Worm (Caenorhabditis elegans) whole organism, L4 larva: ENCODE measurements around the gene C28F5.1.

Experiments used
- D1046.2 ChIP-seq: fragments of 200-800 bp; sonication (Bioruptor generic); IDR thresholded peaks from 2 replicates; pipeline ENCODE4 v1.3.6; 2022; ENCODE audit warnings: missing genetic modification characterization, missing compliant biosample characterization
- F10B5.3 ChIP-seq: sonication (generic microtip); optimal IDR thresholded peaks from 2 replicates; lab custom pipeline; 2016; ENCODE audit warnings: mild to moderate bottlenecking, missing genetic modification characterization, missing compliant biosample characterization
- F37D6.2 ChIP-seq: sonication (generic microtip); optimal IDR thresholded peaks from 2 replicates; lab custom pipeline; 2016; ENCODE audit warnings: mild to moderate bottlenecking, missing genetic modification characterization, missing compliant biosample characterization
- F44E2.7 ChIP-seq: fragments of 200-800 bp; sonication (Bioruptor generic); IDR thresholded peaks from 2 replicates; pipeline ENCODE4 v2.1.2; 2022; ENCODE audit warnings: missing genetic modification characterization, missing compliant biosample characterization
- F49E8.2 ChIP-seq: sonication (generic microtip); optimal IDR thresholded peaks from 2 replicates; lab custom pipeline; 2016; ENCODE audit warnings: missing compliant biosample characterization, mild to moderate bottlenecking, missing genetic modification characterization, borderline replicate concordance
- T20F7.1 ChIP-seq: fragments of 200-800 bp; sonication (Bioruptor generic); optimal IDR thresholded peaks from 2 replicates; lab custom pipeline; 2018; ENCODE audit warnings: mild to moderate bottlenecking, missing genetic modification characterization, missing compliant biosample characterization
- T26A8.4 ChIP-seq: fragments of 200-800 bp; sonication (Bioruptor generic); IDR thresholded peaks from 2 replicates; pipeline ENCODE4 v1.3.6; 2022; ENCODE audit warnings: missing genetic modification characterization, missing compliant biosample characterization
- ZK546.5 ChIP-seq, 2 experiments: sonication (generic microtip); optimal IDR thresholded peaks; 2 replicates each; lab custom pipeline; 2017; ENCODE audit warnings: missing biosample characterization in 2 of 2, missing genetic modification characterization in 2 of 2
- ama-1 ChIP-seq: fragments of 150-350 bp; optimal IDR thresholded peaks from 2 replicates; lab custom pipeline; 2014; ENCODE audit warnings: inconsistent platforms, mixed read lengths
- arid-1 ChIP-seq: fragments of 200-800 bp; sonication (Bioruptor generic); conservative IDR thresholded peaks from 2 replicates; pipeline ENCODE4 v1.3.6; 2022; ENCODE audit warnings: missing genetic modification reagents, missing genetic modification characterization, missing compliant biosample characterization
- attf-4 ChIP-seq: sonication (generic microtip); optimal IDR thresholded peaks from 3 replicates; lab custom pipeline; 2017; ENCODE audit warnings: missing biosample characterization, missing genetic modification characterization
- ceh-20 ChIP-seq: fragments of 200-800 bp; sonication (Bioruptor generic); IDR thresholded peaks from 2 replicates; pipeline ENCODE4 v1.3.6; 2022; ENCODE audit warnings: missing genetic modification reagents, missing genetic modification characterization, missing compliant biosample characterization
- ceh-44 ChIP-seq: fragments of 200-800 bp; sonication (Bioruptor generic); IDR thresholded peaks from 2 replicates; pipeline ENCODE4 v1.3.6; 2022; ENCODE audit warnings: missing genetic modification reagents, missing genetic modification characterization, missing compliant biosample characterization
- ces-1 ChIP-seq: fragments of 150-350 bp; sonication (generic microtip); optimal IDR thresholded peaks from 4 replicates; lab custom pipeline; 2014; ENCODE audit warnings: missing biosample characterization, missing genetic modification reagents, missing genetic modification characterization
- cey-2 ChIP-seq: sonication (generic microtip); optimal IDR thresholded peaks from 3 replicates; lab custom pipeline; 2017; ENCODE audit warnings: missing genetic modification characterization, mild to moderate bottlenecking, missing compliant biosample characterization, antibody characterized with exemption, borderline replicate concordance; ENCODE audit not compliant: insufficient read depth
- ctbp-1 ChIP-seq: fragments of 200-800 bp; sonication (Bioruptor generic); IDR thresholded peaks from 2 replicates; pipeline ENCODE4 v1.3.6; 2022; ENCODE audit warnings: missing genetic modification reagents, missing genetic modification characterization, missing compliant biosample characterization
- daf-12 ChIP-seq: fragments of 150-350 bp; optimal IDR thresholded peaks from 2 replicates; lab custom pipeline; 2014; ENCODE audit warnings: missing biosample characterization, missing genetic modification reagents, missing genetic modification characterization
- daf-16 ChIP-seq, 3 experiments: sonication (generic microtip); optimal IDR thresholded peaks; 2 replicates each; lab custom pipeline; 2016 to 2017; ENCODE audit warnings: missing genetic modification characterization in 3 of 3, missing genetic modification reagents in 3 of 3, mild to moderate bottlenecking in 2 of 3, missing compliant biosample characterization in 2 of 3, missing biosample characterization in 1 of 3, moderate library complexity in 1 of 3
- dpl-1 ChIP-seq: fragments of 150-350 bp; optimal IDR thresholded peaks from 2 replicates; lab custom pipeline; 2014; ENCODE audit warnings: missing biosample characterization, missing genetic modification reagents, missing genetic modification characterization
- duxl-1 ChIP-seq: sonication (generic microtip); optimal IDR thresholded peaks from 2 replicates; lab custom pipeline; 2016; ENCODE audit warnings: mild to moderate bottlenecking, missing genetic modification characterization, moderate library complexity, missing compliant biosample characterization; ENCODE audit not compliant: poor library complexity
- dve-1 ChIP-seq: sonication (generic microtip); optimal IDR thresholded peaks from 2 replicates; lab custom pipeline; 2017; ENCODE audit warnings: antibody characterized with exemption, mild to moderate bottlenecking, missing genetic modification characterization, missing compliant biosample characterization; ENCODE audit not compliant: insufficient read depth
- fkh-10 ChIP-seq: fragments of 150-350 bp; optimal IDR thresholded peaks from 2 replicates; lab custom pipeline; 2014; ENCODE audit warnings: missing biosample characterization, missing genetic modification reagents, missing genetic modification characterization
- fos-1 ChIP-seq: fragments of 150-350 bp; optimal IDR thresholded peaks from 2 replicates; lab custom pipeline; 2014; ENCODE audit warnings: missing biosample characterization, missing genetic modification characterization
- hmg-1.1 ChIP-seq: fragments of 200-800 bp; sonication (Bioruptor generic); IDR thresholded peaks from 2 replicates; pipeline ENCODE4 v1.3.6; 2022; ENCODE audit warnings: missing genetic modification reagents, missing genetic modification characterization, missing compliant biosample characterization
- lin-1 ChIP-seq: fragments of 200-800 bp; sonication (Bioruptor generic); IDR thresholded peaks from 2 replicates; pipeline ENCODE4 v1.3.6; 2022; ENCODE audit warnings: missing genetic modification reagents, missing genetic modification characterization, missing compliant biosample characterization
- lin-13 ChIP-seq: fragments of 150-350 bp; optimal IDR thresholded peaks from 2 replicates; lab custom pipeline; 2014; ENCODE audit warnings: missing biosample characterization, missing genetic modification reagents, missing genetic modification characterization
- lin-29 ChIP-seq: fragments of 200-800 bp; sonication (Bioruptor generic); IDR thresholded peaks from 2 replicates; pipeline ENCODE4 v1.3.6; 2022; ENCODE audit warnings: missing genetic modification reagents, missing genetic modification characterization, missing compliant biosample characterization
- lin-38 ChIP-seq: fragments of 200-800 bp; sonication (Bioruptor generic); IDR thresholded peaks from 2 replicates; pipeline ENCODE4 v1.3.6; 2022; ENCODE audit warnings: missing genetic modification reagents, missing genetic modification characterization, missing compliant biosample characterization
- lir-3 ChIP-seq: sonication (generic microtip); optimal IDR thresholded peaks from 2 replicates; lab custom pipeline; 2016; ENCODE audit warnings: mild to moderate bottlenecking, missing genetic modification characterization, missing compliant biosample characterization
- madf-5 ChIP-seq, 2 experiments: fragments of 200-800 bp; sonication (Bioruptor generic); IDR thresholded peaks; 2 replicates each; pipeline ENCODE4 v1.3.6; 2022; ENCODE audit warnings: missing compliant biosample characterization in 2 of 2, missing genetic modification characterization in 2 of 2
- mep-1 ChIP-seq: fragments of 150-350 bp; sonication (generic microtip); optimal IDR thresholded peaks from 3 replicates; lab custom pipeline; 2014; ENCODE audit warnings: missing biosample characterization, missing genetic modification characterization
- nhr-11 ChIP-seq: fragments of 150-350 bp; optimal IDR thresholded peaks from 2 replicates; lab custom pipeline; 2014; ENCODE audit warnings: missing biosample characterization, missing genetic modification characterization
- nhr-6 ChIP-seq: fragments of 150-350 bp; optimal IDR thresholded peaks from 2 replicates; lab custom pipeline; 2014; ENCODE audit warnings: missing biosample characterization, missing genetic modification characterization
- nhr-77 ChIP-seq: fragments of 150-350 bp; optimal IDR thresholded peaks from 2 replicates; lab custom pipeline; 2014; ENCODE audit warnings: missing biosample characterization, missing genetic modification characterization
- pha-4 ChIP-seq, 2 experiments: fragments of 150-350 bp in 1 of 2; fragments of 200-800 bp in 1 of 2; sonication (Bioruptor generic) in 1 of 2; IDR thresholded peaks in 1 of 2; optimal IDR thresholded peaks in 1 of 2; 2 replicates each; pipeline versions ENCODE4 v1.3.6 to Lab custom; 2014 to 2022; ENCODE audit warnings: missing genetic modification characterization in 2 of 2, missing genetic modification reagents in 2 of 2, missing biosample characterization in 1 of 2, missing compliant biosample characterization in 1 of 2
- php-3 ChIP-seq: fragments of 200-800 bp; sonication (Bioruptor generic); IDR thresholded peaks from 2 replicates; pipeline ENCODE4 v1.3.6; 2022; ENCODE audit warnings: missing genetic modification reagents, missing genetic modification characterization, missing compliant biosample characterization
- pqm-1 ChIP-seq: sonication (generic microtip); optimal IDR thresholded peaks from 2 replicates; lab custom pipeline; 2017; ENCODE audit warnings: missing biosample characterization, missing genetic modification characterization
- set-16 ChIP-seq: fragments of 200-800 bp; sonication (Bioruptor generic); IDR thresholded peaks from 2 replicates; pipeline ENCODE4 v1.3.6; 2022; ENCODE audit warnings: missing genetic modification reagents, missing genetic modification characterization, missing compliant biosample characterization
- spr-1 ChIP-seq: sonication (generic microtip); optimal IDR thresholded peaks from 2 replicates; lab custom pipeline; 2016; ENCODE audit warnings: mild to moderate bottlenecking, missing genetic modification characterization, missing compliant biosample characterization
- tra-1 ChIP-seq: fragments of 200-800 bp; sonication (Bioruptor generic); IDR thresholded peaks from 2 replicates; pipeline ENCODE4 v1.3.6; 2022; ENCODE audit warnings: missing genetic modification reagents, missing genetic modification characterization, missing compliant biosample characterization
- unc-62 ChIP-seq, 3 experiments: fragments of 150-350 bp in 1 of 3; sonication (generic microtip); optimal IDR thresholded peaks in 2 of 3; peaks in 1 of 3; 1 replicate in 1 of 3; 2 replicates in 2 of 3; lab custom pipeline; 2014 to 2017; ENCODE audit warnings: missing biosample characterization in 3 of 3, missing genetic modification characterization in 3 of 3, missing genetic modification reagents in 3 of 3, missing genotype in 1 of 3
- zfp-2 ChIP-seq: sonication (generic microtip); optimal IDR thresholded peaks from 2 replicates; lab custom pipeline; 2016; ENCODE audit warnings: mild to moderate bottlenecking, missing genetic modification characterization, missing compliant biosample characterization
- zip-11 ChIP-seq: fragments of 200-800 bp; sonication (Bioruptor generic); IDR thresholded peaks from 2 replicates; pipeline ENCODE4 v1.3.6; 2022; ENCODE audit warnings: missing genetic modification characterization, missing compliant biosample characterization

The C28F5.1 gene

DNA sequence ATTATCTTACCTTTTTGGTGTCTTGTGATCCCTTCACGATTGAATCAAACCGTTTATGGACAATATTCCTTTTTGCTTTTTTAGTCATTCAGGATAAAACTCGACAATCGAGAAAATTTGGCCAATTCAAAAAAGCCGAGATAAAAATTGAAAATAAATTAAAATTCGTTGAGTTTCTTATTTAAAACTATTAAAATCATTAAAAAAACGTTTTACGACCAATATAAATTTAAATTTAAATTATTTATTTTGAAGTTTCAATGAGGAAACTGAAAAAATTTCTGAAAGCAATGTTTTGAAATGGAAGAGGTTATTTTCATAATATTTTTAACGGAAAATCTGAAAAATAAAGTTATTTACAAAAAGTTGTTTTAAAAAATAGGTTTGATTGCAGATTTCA is 18.2 kb downstream of the C28F5.1 start, which contains the start of gene ZK1290.15:
ZK1290.15 (plus strand) TSS at position 301 of the 400 bp plus-strand sequence.
- TF ChIP-seq daf-16 (GFP tag; optimal IDR thresholded peaks at IDR 0.05; lab: Kevin White, UChicago) (no peak), daf-16 (tag; optimal IDR thresholded peaks at IDR 0.05; lab: Kevin White, UChicago) (no peak), cey-2 (tag; lab: Kevin White, UChicago) (no peak), attf-4 (tag; lab: Kevin White, UChicago) (no peak), lin-13 (GFP tag; lab: Kevin White, UChicago) (no peak), ctbp-1 (GFP tag; lab: Robert Waterston, UW) (no peak), madf-5 (GFP tag; IDR thresholded peaks at IDR 0.05; lab: Robert Waterston, UW) (no peak), set-16 (GFP tag; lab: Robert Waterston, UW) (no peak), F49E8.2 (tag; lab: Kevin White, UChicago) (no peak), arid-1 (no peak), ZK546.5 (tag; optimal IDR thresholded peaks at IDR 0.05; lab: Kevin White, UChicago) (no peak)

DNA sequence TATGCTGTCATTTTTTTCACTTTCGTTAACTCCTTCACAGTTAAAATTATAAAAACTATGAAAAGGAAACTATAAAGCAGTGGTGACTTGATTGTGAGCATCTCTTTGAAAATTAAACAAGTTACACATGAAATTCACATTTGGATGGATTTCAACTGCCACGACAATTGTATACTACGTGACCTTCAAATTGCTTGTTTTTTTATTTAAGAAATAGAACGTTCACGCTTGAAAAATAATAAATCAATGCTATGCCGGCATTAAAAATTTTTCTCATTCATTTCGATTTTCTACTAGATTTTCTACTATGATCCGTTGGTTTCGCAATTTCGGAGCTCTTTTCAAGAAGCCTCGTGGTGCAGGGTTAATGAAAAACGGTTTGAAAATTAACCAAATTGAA is 20.4 kb downstream of the C28F5.1 start, which contains the start of the genes ZK1290.7 and rnh-1.1:
ZK1290.7 (minus strand) TSS at position 101 of the 400 bp plus-strand sequence.
rnh-1.1 (plus strand) TSS at position 281 of the 400 bp plus-strand sequence.
- no peak for TF ChIP-seq dpl-1 (GFP tag; lab: Kevin White, UChicago)
- no peak for TF ChIP-seq lir-3 (tag; lab: Kevin White, UChicago)
- peak in 1 of 2 experiments; percentile 40 for TF ChIP-seq unc-62 (GFP tag; optimal IDR thresholded peaks at IDR 0.05 in 1 of 2; lab: Kevin White, UChicago)
- no peak for TF ChIP-seq unc-62 (tag; optimal IDR thresholded peaks at IDR 0.05; lab: Kevin White, UChicago)
- TF ChIP-seq, all 104 proteins: peak for 1

DNA sequence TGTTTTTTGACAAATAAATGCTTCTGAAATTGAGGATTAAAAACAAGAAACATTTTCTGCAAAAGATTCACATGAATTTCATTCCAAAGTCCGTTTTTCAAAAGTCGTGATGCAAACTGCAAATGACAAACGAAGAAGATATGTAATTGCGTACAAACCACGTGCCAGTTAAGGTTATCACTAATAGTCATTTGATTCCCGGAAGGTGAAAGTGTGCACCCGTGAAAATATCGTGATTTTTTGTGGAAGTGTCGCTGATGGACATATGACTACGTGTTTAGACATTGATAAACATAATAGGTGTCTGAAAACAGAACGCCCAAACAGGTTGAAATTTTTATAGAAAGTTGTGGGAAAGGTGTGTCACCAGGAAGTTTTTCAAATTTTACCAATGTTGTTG is 23.1 kb downstream of the C28F5.1 start:
- no peak for TF ChIP-seq F37D6.2 (tag; lab: Kevin White, UChicago)
- TF ChIP-seq lir-3 (tag; lab: Kevin White, UChicago): no peak
- no peak for TF ChIP-seq ama-1
- no peak for TF ChIP-seq nhr-11 (tag; lab: Kevin White, UChicago)
- no peak for TF ChIP-seq pqm-1 (tag; lab: Kevin White, UChicago)
- TF ChIP-seq lin-29: no peak
- TF ChIP-seq zfp-2 (tag; lab: Kevin White, UChicago): no peak
- no peak for TF ChIP-seq zip-11 (GFP tag; lab: Robert Waterston, UW)
- no peak for TF ChIP-seq F10B5.3 (tag; lab: Kevin White, UChicago)
- no peak for TF ChIP-seq ctbp-1 (GFP tag; lab: Robert Waterston, UW)
- no peak for TF ChIP-seq daf-12 (tag; lab: Kevin White, UChicago)
- peak in 1 of 2 experiments; percentile 4 for TF ChIP-seq unc-62 (GFP tag; optimal IDR thresholded peaks at IDR 0.05 in 1 of 2; lab: Kevin White, UChicago)
- no peak for TF ChIP-seq unc-62 (tag; optimal IDR thresholded peaks at IDR 0.05; lab: Kevin White, UChicago)
- no peak for TF ChIP-seq mep-1 (tag; lab: Kevin White, UChicago)
- TF ChIP-seq ZK546.5 (tag; optimal IDR thresholded peaks at IDR 0.05; lab: Kevin White, UChicago): no peak
- TF ChIP-seq tra-1 (GFP tag; lab: Robert Waterston, UW): peak; percentile 91
- TF ChIP-seq fos-1: no peak
- no peak for TF ChIP-seq T26A8.4
- peak; percentile 52 for TF ChIP-seq nhr-77 (tag; lab: Kevin White, UChicago)
- peak; percentile 33 for TF ChIP-seq dpl-1 (GFP tag; lab: Kevin White, UChicago)
- peak; percentile 90 for TF ChIP-seq php-3 (GFP tag; lab: Robert Waterston, UW)
- no peak for TF ChIP-seq D1046.2
- TF ChIP-seq spr-1 (tag; lab: Kevin White, UChicago): no peak
- TF ChIP-seq lin-1 (GFP tag; lab: Robert Waterston, UW): peak; percentile 89
- TF ChIP-seq nhr-6: peak; percentile 53
- TF ChIP-seq duxl-1 (tag; lab: Kevin White, UChicago): no peak
- TF ChIP-seq dve-1 (tag; lab: Kevin White, UChicago): peak; percentile 93
- TF ChIP-seq lin-38: no peak
- TF ChIP-seq T20F7.1 (GFP tag; lab: Kevin White, UChicago): peak; percentile 78
- TF ChIP-seq ceh-44 (GFP tag; lab: Robert Waterston, UW): no peak
- TF ChIP-seq F44E2.7: no peak
- TF ChIP-seq fkh-10: no peak
- TF ChIP-seq hmg-1.1 (GFP tag; lab: Robert Waterston, UW): no peak
- TF ChIP-seq pha-4 (GFP tag; IDR thresholded peaks at IDR 0.05; lab: Robert Waterston, UW): no peak
- no peak for TF ChIP-seq pha-4 (tag; optimal IDR thresholded peaks at IDR 0.05; lab: Kevin White, UChicago)
- TF ChIP-seq ces-1 (GFP tag; lab: Kevin White, UChicago): no peak
- peak; percentile 61 for TF ChIP-seq ceh-20 (GFP tag; lab: Robert Waterston, UW)
- TF ChIP-seq F49E8.2 (tag; lab: Kevin White, UChicago): no peak
- peak in 1 of 2 experiments; percentile 47 for TF ChIP-seq daf-16 (GFP tag; optimal IDR thresholded peaks at IDR 0.05; lab: Kevin White, UChicago)
- TF ChIP-seq daf-16 (tag; optimal IDR thresholded peaks at IDR 0.05; lab: Kevin White, UChicago): peak; percentile 86
